Worm (Caenorhabditis elegans) whole organism, young adult: ENCODE data around the gene mfsd-10.

Source experiments
- B0261.1 ChIP-seq: sonication (generic microtip); optimal IDR thresholded peaks from 2 replicates; lab custom pipeline; 2016; ENCODE audit warnings: mild to moderate bottlenecking, missing genetic modification characterization, moderate library complexity, missing compliant biosample characterization
- F10E7.11 ChIP-seq: sonication (generic microtip); optimal IDR thresholded peaks from 2 replicates; lab custom pipeline; 2017; ENCODE audit warnings: mild to moderate bottlenecking, missing genetic modification characterization, moderate library complexity, missing compliant biosample characterization
- T07F8.4 ChIP-seq: sonication (generic microtip); optimal IDR thresholded peaks from 2 replicates; lab custom pipeline; 2016; ENCODE audit warnings: mild to moderate bottlenecking, missing genetic modification characterization, moderate library complexity, missing compliant biosample characterization
- Y95B8A.8 ChIP-seq: fragments of 200-800 bp; sonication (Bioruptor generic); IDR thresholded peaks from 2 replicates; pipeline ENCODE4 v1.3.6; 2022; ENCODE audit warnings: missing genetic modification reagents, missing genetic modification characterization, missing compliant biosample characterization
- nhr-27 ChIP-seq: fragments of 200-800 bp; sonication (Bioruptor generic); optimal IDR thresholded peaks from 2 replicates; lab custom pipeline; 2018; ENCODE audit warnings: mild to moderate bottlenecking, missing genetic modification characterization, moderate library complexity, missing compliant biosample characterization
- nhr-80 ChIP-seq: sonication (generic microtip); optimal IDR thresholded peaks from 2 replicates; lab custom pipeline; 2016; ENCODE audit warnings: missing genetic modification characterization, missing compliant biosample characterization
- nhr-90 ChIP-seq: sonication (generic microtip); optimal IDR thresholded peaks from 2 replicates; lab custom pipeline; 2016; ENCODE audit warnings: missing genotype, mild to moderate bottlenecking, missing genetic modification characterization, missing compliant biosample characterization
- rcor-1 ChIP-seq: fragments of 200-800 bp; sonication (Bioruptor generic); IDR thresholded peaks from 2 replicates; pipeline ENCODE4 v1.3.6; 2022; ENCODE audit warnings: missing genetic modification reagents, missing genetic modification characterization, missing compliant biosample characterization
- sdz-38 ChIP-seq: sonication (generic microtip); optimal IDR thresholded peaks from 2 replicates; lab custom pipeline; 2016; ENCODE audit warnings: missing genotype, missing genetic modification characterization, missing compliant biosample characterization
- ztf-28 ChIP-seq: fragments of 200-800 bp; sonication (Bioruptor generic); IDR thresholded peaks from 2 replicates; pipeline ENCODE4 v1.3.6; 2022; ENCODE audit warnings: missing genetic modification reagents, missing genetic modification characterization, missing compliant biosample characterization
- ztf-3 ChIP-seq: fragments of 200-800 bp; sonication (Bioruptor generic); optimal IDR thresholded peaks from 2 replicates; lab custom pipeline; 2018; ENCODE audit warnings: mild to moderate bottlenecking, missing genetic modification characterization, missing compliant biosample characterization

ce11 chrX:17362529-17362928 lies 5.9 kb downstream of the mfsd-10 start, which contains the start of gene F10D7.11:
- no peak for TF ChIP-seq nhr-80 (tag; lab: Kevin White, UChicago)
- no peak for TF ChIP-seq sdz-38 (tag; lab: Kevin White, UChicago)
- no peak for TF ChIP-seq nhr-90
- TF ChIP-seq ztf-3 (GFP tag; lab: Kevin White, UChicago), result no peak
- no peak for TF ChIP-seq nhr-27 (tag; lab: Kevin White, UChicago)
- TF ChIP-seq B0261.1 (tag; lab: Kevin White, UChicago), result no peak
- TF ChIP-seq ztf-28 (GFP tag; lab: Robert Waterston, UW), result no peak
- TF ChIP-seq Y95B8A.8, result no peak
- TF ChIP-seq F10E7.11 (tag; lab: Kevin White, UChicago), result no peak
- TF ChIP-seq T07F8.4 (tag; lab: Kevin White, UChicago), result no peak
- TF ChIP-seq rcor-1 (GFP tag; lab: Robert Waterston, UW), result no peak
